Worm (Caenorhabditis elegans): ENCODE measurements around the gene sri-66.
A peak's percentile ranks its signal among the peaks of the same experiment; 100 is the strongest.

Gene sri-66

ce11 chrV:17059987-17060386 lies at the start of gene sri-66:
Gene sri-66 (plus strand): TSS chrV:17060287.
- no peak for TF ChIP-seq tab-1 (GFP tag; IDR thresholded peaks at IDR 0.05)
- TF ChIP-seq med-1 (GFP tag; optimal IDR thresholded peaks at IDR 0.05; ENCODE audit: insufficient read depth) = no peak
- TF ChIP-seq cog-1 (tag; optimal IDR thresholded peaks at IDR 0.05) = no peak
- TF ChIP-seq T22C8.4 (GFP tag; IDR thresholded peaks at IDR 0.05) = no peak
- TF ChIP-seq flt-1 (GFP tag; IDR thresholded peaks at IDR 0.05) = no peak
- TF ChIP-seq ref-1 (GFP tag; conservative IDR thresholded peaks at IDR 0.05) = no peak
- TF ChIP-seq ztf-23 (GFP tag; IDR thresholded peaks at IDR 0.05) = no peak
- no peak for TF ChIP-seq ztf-29 (GFP tag; IDR thresholded peaks at IDR 0.05)
- TF ChIP-seq klf-2 (GFP tag; conservative IDR thresholded peaks at IDR 0.05) = no peak

- TF ChIP-seq tab-1 (GFP tag; IDR thresholded peaks at IDR 0.05) (no peak), ztf-29 (GFP tag; IDR thresholded peaks at IDR 0.05) (no peak), klf-2 (GFP tag; conservative IDR thresholded peaks at IDR 0.05) (no peak), med-1 (GFP tag; optimal IDR thresholded peaks at IDR 0.05; ENCODE audit: insufficient read depth) (no peak), ref-1 (GFP tag; conservative IDR thresholded peaks at IDR 0.05) (no peak), T22C8.4 (GFP tag; IDR thresholded peaks at IDR 0.05) (no peak), cog-1 (tag; optimal IDR thresholded peaks at IDR 0.05) (no peak), ztf-23 (GFP tag; IDR thresholded peaks at IDR 0.05) (no peak)
These were observed 46.9 kb upstream of the sri-66 start, which contains the start of gene clec-241 for ce11 chrV:17013232-17013631. Gene clec-241 (minus strand): TSS chrV:17013332.

- no peak for TF ChIP-seq T22C8.4 (GFP tag; IDR thresholded peaks at IDR 0.05)
- TF ChIP-seq ref-1 (GFP tag; conservative IDR thresholded peaks at IDR 0.05) = no peak
- TF ChIP-seq cog-1 (tag; optimal IDR thresholded peaks at IDR 0.05) = no peak
- TF ChIP-seq tab-1 (GFP tag; IDR thresholded peaks at IDR 0.05) = no peak
- no peak for TF ChIP-seq ztf-23 (GFP tag; IDR thresholded peaks at IDR 0.05)
- TF ChIP-seq flt-1 (GFP tag; IDR thresholded peaks at IDR 0.05) = no peak
- no peak for TF ChIP-seq klf-2 (GFP tag; conservative IDR thresholded peaks at IDR 0.05)
- no peak for TF ChIP-seq ztf-29 (GFP tag; IDR thresholded peaks at IDR 0.05)
- TF ChIP-seq med-1 (GFP tag; optimal IDR thresholded peaks at IDR 0.05; ENCODE audit: insufficient read depth) = no peak
These were observed 46.0 kb upstream of the sri-66 start, which contains the start of gene clc-13 for ce11 chrV:17014050-17014449. Gene clc-13 (plus strand): TSS chrV:17014408.

ce11 chrV:17016787-17017186 lies 43.3 kb upstream of the sri-66 start, which contains the start of gene srh-97:
Gene srh-97 (plus strand): TSS chrV:17017087.
- TF ChIP-seq ztf-29 (GFP tag; IDR thresholded peaks at IDR 0.05) (no peak), tab-1 (GFP tag; IDR thresholded peaks at IDR 0.05) (no peak), klf-2 (GFP tag; conservative IDR thresholded peaks at IDR 0.05) (no peak), ztf-23 (GFP tag; IDR thresholded peaks at IDR 0.05) (no peak), T22C8.4 (GFP tag; IDR thresholded peaks at IDR 0.05) (no peak), ref-1 (GFP tag; conservative IDR thresholded peaks at IDR 0.05) (no peak), med-1 (GFP tag; optimal IDR thresholded peaks at IDR 0.05; ENCODE audit: insufficient read depth) (no peak), flt-1 (GFP tag; IDR thresholded peaks at IDR 0.05) (no peak)

- TF ChIP-seq med-1 (GFP tag; optimal IDR thresholded peaks at IDR 0.05; ENCODE audit: insufficient read depth) = no peak
- no peak for TF ChIP-seq ref-1 (GFP tag; conservative IDR thresholded peaks at IDR 0.05)
- TF ChIP-seq T22C8.4 (GFP tag; IDR thresholded peaks at IDR 0.05) = no peak
- TF ChIP-seq ztf-23 (GFP tag; IDR thresholded peaks at IDR 0.05) = no peak
- no peak for TF ChIP-seq flt-1 (GFP tag; IDR thresholded peaks at IDR 0.05)
- TF ChIP-seq cog-1 (tag; optimal IDR thresholded peaks at IDR 0.05) = no peak
- TF ChIP-seq klf-2 (GFP tag; conservative IDR thresholded peaks at IDR 0.05) = no peak
- no peak for TF ChIP-seq ztf-29 (GFP tag; IDR thresholded peaks at IDR 0.05)
- TF ChIP-seq tab-1 (GFP tag; IDR thresholded peaks at IDR 0.05) = no peak
These were observed 40.4 kb upstream of the sri-66 start, which contains the start of gene F49H6.17 for ce11 chrV:17019690-17020089. Gene F49H6.17 (plus strand): TSS chrV:17019990.

- no peak for TF ChIP-seq ztf-29 (GFP tag; IDR thresholded peaks at IDR 0.05)
- TF ChIP-seq med-1 (GFP tag; optimal IDR thresholded peaks at IDR 0.05; ENCODE audit: insufficient read depth) = no peak
- no peak for TF ChIP-seq klf-2 (GFP tag; conservative IDR thresholded peaks at IDR 0.05)
- no peak for TF ChIP-seq flt-1 (GFP tag; IDR thresholded peaks at IDR 0.05)
- TF ChIP-seq ref-1 (GFP tag; conservative IDR thresholded peaks at IDR 0.05) = no peak
- no peak for TF ChIP-seq ztf-23 (GFP tag; IDR thresholded peaks at IDR 0.05)
- no peak for TF ChIP-seq cog-1 (tag; optimal IDR thresholded peaks at IDR 0.05)
- no peak for TF ChIP-seq tab-1 (GFP tag; IDR thresholded peaks at IDR 0.05)
- TF ChIP-seq T22C8.4 (GFP tag; IDR thresholded peaks at IDR 0.05) = no peak
These were observed 38.7 kb upstream of the sri-66 start, which contains the start of gene F49H6.12 for ce11 chrV:17021361-17021760. Gene F49H6.12 (minus strand): TSS chrV:17021461.

ce11 chrV:17022100-17022499 lies 38.0 kb upstream of the sri-66 start:
- TF ChIP-seq tab-1 (GFP tag; IDR thresholded peaks at IDR 0.05) = 0 out of 2 replicates have a peak, but pooled peaks have one; percentile 25

ce11 chrV:17022613-17023322 lies 37.3 kb upstream of the sri-66 start, which contains the start of the genes F49H6.8 and F49H6.5:
Gene F49H6.8 (minus strand): TSS chrV:17022663.
Gene F49H6.5 (plus strand): TSS chrV:17023241.
- no peak for TF ChIP-seq ztf-29 (GFP tag; IDR thresholded peaks at IDR 0.05)
- no peak for TF ChIP-seq med-1 (GFP tag; optimal IDR thresholded peaks at IDR 0.05; ENCODE audit: insufficient read depth)
- TF ChIP-seq ref-1 (GFP tag; conservative IDR thresholded peaks at IDR 0.05) = no peak
- no peak for TF ChIP-seq flt-1 (GFP tag; IDR thresholded peaks at IDR 0.05)
- no peak for TF ChIP-seq klf-2 (GFP tag; conservative IDR thresholded peaks at IDR 0.05)
- TF ChIP-seq T22C8.4 (GFP tag; IDR thresholded peaks at IDR 0.05) = no peak
- no peak for TF ChIP-seq cog-1 (tag; optimal IDR thresholded peaks at IDR 0.05)
- TF ChIP-seq ztf-23 (GFP tag; IDR thresholded peaks at IDR 0.05) = no peak
- no peak for TF ChIP-seq tab-1 (GFP tag; IDR thresholded peaks at IDR 0.05)

ce11 chrV:17026289-17026688 lies 33.8 kb upstream of the sri-66 start, which contains the start of gene F49H6.15:
Gene F49H6.15 (minus strand): TSS chrV:17026389.
- no peak for TF ChIP-seq cog-1 (tag; optimal IDR thresholded peaks at IDR 0.05)
- TF ChIP-seq ztf-29 (GFP tag; IDR thresholded peaks at IDR 0.05) = no peak
- TF ChIP-seq ztf-23 (GFP tag; IDR thresholded peaks at IDR 0.05) = no peak
- no peak for TF ChIP-seq klf-2 (GFP tag; conservative IDR thresholded peaks at IDR 0.05)
- TF ChIP-seq tab-1 (GFP tag; IDR thresholded peaks at IDR 0.05) = no peak
- no peak for TF ChIP-seq med-1 (GFP tag; optimal IDR thresholded peaks at IDR 0.05; ENCODE audit: insufficient read depth)
- no peak for TF ChIP-seq flt-1 (GFP tag; IDR thresholded peaks at IDR 0.05)
- no peak for TF ChIP-seq ref-1 (GFP tag; conservative IDR thresholded peaks at IDR 0.05)
- TF ChIP-seq T22C8.4 (GFP tag; IDR thresholded peaks at IDR 0.05) = no peak

Data from whole organism, midembryonic.